Fruit fly (Drosophila melanogaster) S2 (cell line): ENCODE results near the gene fend.

Source experiments
- CG8478 ChIP-seq: fragments of >200 bp; optimal IDR thresholded peaks from 2 replicates; lab custom pipeline; 2018
- CTCF ChIP-seq, 2 experiments: fragments of >200 bp; optimal IDR thresholded peaks; 2 replicates each; lab custom pipeline; 2018

Gene fend

DNA sequence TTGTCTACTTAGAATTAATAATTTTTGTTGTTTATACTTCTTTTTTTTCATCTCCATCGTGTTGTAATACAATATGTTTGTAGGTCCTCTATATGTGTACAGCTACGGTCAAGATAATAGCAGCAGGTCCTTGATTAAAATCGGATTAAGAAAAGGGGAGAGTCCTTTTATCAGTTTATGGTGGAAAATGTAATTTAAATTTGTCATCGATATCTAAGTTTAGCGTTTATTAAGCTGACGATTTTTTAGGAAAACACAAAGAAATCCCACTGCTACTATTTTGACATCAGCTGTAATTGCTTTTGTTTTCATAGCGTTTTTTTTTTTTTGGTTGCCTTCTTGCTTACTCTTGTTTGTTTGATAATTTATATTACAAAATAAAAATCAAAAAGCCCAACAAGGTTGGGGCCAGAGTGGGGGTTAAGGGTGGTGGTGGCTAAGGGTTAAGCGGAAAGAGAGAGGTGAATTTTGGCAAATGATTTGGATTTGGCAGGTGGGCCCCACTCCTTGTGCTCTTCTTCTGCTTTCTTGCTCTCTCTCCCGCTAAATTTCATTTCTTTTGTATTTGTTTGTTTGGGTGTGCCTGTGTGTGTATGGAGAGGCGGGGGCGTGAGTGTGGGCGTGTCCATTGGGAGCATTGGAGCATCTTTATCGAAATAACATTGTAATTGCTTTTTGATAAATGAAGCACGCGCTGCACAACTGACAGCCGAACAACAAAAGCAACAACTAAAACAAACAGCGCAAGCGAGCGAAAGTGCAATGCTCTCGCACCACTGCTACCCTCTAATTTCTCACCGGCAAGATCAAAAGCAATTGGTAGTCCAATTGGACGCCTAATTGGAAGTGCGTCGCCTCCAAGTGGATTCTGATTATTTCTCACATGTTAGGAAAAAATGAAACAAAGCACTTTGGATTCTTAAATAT, 13.8 kb downstream of the fend start:
- TF ChIP-seq CG8478 (lab: Kevin White, UChicago): no peak
- TF ChIP-seq CTCF (optimal IDR thresholded peaks at IDR 0.05; lab: Kevin White, UChicago): no peak

DNA sequence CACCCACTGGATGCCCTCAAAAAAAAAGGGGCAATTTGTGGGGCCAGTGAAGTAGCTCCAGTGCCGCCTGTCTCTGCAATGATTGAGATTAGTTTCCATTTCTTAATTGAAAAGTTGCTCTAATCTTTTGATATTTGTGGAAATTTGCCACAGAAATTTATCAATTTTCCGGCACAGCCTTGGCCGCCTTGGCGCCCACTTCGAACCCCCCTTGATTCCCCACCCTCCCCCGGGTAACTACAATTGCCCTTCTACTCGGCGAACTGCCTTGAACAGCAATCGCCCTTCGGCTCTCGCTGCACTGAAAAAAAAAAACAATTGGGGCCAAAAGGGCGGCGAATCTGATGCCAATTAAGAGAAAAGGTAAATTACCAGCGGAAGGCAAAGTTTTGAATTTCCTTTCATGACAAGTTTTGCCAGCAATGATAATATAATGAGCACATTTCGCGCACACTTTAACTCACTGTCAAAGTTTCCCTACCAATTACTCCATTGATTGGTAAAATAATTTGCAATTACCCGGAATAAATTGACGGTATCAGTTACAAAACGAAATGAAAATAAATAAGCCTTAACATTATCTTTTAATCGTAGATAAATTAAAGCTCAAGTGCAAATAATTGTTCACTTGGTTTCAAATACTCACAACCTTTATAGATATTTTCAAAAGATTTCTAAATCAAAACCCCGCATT, 15.1 kb downstream of the fend start:
- no peak for TF ChIP-seq CTCF (optimal IDR thresholded peaks at IDR 0.05; lab: Kevin White, UChicago)
- no peak for TF ChIP-seq CG8478 (lab: Kevin White, UChicago)

DNA sequence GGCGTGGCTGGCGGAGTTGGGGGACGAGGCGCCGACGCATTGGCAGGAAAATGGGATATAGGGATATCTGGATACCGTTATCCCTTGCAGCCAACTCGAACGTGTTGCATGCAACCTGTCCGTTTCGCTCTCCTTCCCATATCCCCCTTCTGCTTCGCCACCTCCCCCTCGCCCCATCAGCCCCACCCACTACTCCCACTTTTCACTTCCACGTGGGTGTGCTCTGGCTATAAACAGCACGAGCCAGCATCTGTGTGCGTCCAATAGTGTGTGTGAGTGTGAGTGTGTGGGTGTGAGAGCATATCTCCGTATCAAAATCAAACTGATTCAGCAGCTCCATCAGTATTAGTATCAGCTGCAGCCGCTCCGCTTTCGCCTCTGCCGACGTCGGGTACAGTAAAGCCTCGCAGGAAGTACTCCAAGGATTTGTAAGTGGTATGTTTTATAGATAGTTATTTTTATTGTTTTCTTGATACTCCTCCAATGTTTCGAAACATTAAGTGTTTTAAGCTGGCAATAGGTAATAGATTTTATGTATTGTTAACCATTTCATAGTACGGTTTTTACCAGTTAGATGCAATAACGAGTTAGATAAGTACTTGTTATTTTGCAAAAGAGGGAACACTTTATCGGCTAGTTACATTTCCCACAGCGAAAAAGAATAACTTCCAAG, 15.8 kb downstream of the fend start:
- TF ChIP-seq CTCF (optimal IDR thresholded peaks at IDR 0.05; lab: Kevin White, UChicago): no peak
- no peak for TF ChIP-seq CG8478 (lab: Kevin White, UChicago)

- TF ChIP-seq CTCF (optimal IDR thresholded peaks at IDR 0.05; lab: Kevin White, UChicago) (no peak), CG8478 (lab: Kevin White, UChicago) (no peak)
Measured at dm6 chrX:9117831-9118230, 17.1 kb downstream of the fend start.

- TF ChIP-seq CG8478 (lab: Kevin White, UChicago): no peak
- TF ChIP-seq CTCF (optimal IDR thresholded peaks at IDR 0.05; lab: Kevin White, UChicago): no peak
Measured at dm6 chrX:9110155-9110909, 24.6 kb downstream of the fend start.

DNA sequence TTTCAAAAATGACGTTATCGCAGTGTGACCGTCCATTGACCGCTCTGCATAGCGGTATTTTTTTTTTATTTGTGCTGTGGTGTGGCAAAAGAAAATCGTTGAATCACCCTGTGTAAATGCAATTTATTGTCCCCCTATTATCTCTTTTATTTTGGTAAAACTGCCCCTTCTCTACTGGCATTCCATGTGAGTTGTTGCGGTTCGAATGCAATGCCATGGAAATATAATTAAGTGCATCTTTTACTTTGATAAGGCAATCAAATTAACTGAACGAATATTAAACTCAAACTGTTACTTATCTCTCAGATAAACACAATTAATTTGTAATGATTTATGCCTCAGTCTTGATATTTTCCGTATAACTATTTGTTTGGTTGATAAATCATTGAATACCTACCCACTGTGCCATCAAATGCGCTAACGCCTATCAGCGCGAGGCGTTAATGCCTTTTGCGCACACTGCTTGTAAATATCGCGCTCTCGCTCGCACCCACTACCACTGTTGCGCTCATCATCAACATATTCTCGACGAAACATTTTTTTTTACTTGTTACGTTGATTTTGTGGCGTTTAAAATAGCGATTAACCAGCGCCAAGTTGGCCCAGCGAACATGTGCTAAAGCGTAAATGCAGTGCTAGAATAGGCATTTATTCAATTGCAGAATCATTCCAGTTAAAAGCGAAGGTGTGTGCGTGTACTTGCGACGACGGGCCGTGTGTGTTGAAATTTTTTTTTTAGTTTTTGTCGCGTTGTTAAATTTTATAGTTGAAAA, 25.6 kb downstream of the fend start:
- no peak for TF ChIP-seq CG8478 (lab: Kevin White, UChicago)
- TF ChIP-seq CTCF (optimal IDR thresholded peaks at IDR 0.05; lab: Kevin White, UChicago): no peak

DNA sequence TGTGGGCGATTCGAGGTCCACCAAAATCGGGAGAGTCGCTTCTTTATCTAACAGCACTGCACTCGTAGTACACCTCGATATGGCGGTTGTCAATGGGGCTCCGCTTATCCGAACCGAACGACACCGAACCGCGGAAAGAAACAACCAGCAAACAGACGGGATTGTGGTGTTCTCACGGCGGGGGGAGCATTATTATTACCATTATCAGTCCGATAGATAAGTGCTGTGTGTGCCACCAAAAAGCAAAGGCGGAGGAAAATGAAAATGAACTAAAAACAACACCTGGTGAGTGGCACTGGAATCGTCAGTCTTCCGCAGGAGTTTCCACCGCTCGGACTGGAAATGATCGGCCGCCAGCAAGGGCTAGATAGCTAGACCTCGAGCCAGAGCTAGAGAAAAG, 26.5 kb downstream of the fend start, which contains the start of gene AP-1gamma:
TSS of gene AP-1gamma (plus strand) at position 305 of the 400 bp plus-strand sequence.
- TF ChIP-seq CG8478 (lab: Kevin White, UChicago): no peak

DNA sequence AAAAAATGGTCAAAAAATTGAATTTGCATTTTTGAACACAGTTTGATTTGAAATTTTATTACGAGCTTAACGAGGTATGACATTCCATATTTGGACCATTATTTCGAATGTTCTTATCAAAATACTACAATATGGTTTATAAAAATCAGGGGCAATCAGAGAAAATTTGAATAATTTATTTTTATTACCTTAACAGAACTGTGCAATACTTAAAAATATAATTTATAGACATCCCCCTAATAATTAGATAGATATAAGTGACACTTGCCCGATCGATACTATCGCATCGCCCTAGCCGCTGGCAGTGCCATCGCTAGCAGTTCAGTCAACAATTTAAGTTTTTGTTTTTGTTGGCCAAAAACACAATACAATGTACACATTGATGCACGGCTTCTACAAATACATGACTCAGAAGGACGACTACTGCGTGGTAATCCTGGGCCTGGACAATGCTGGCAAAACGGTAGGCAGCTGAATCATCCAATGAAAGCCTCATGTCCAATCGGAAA, 28.1 kb downstream of the fend start, which contains the start of gene Arfrp1:
TSS of gene Arfrp1 (plus strand) at position 295 of the 509 bp plus-strand sequence.
- no peak for TF ChIP-seq CTCF (optimal IDR thresholded peaks at IDR 0.05; lab: Kevin White, UChicago)
- TF ChIP-seq CG8478 (lab: Kevin White, UChicago): no peak

dm6 chrX:9106212-9106774, 28.6 kb downstream of the fend start, which contains the start of gene Bx42:
Gene Bx42, minus strand, starts transcription at chrX:9106604.
- TF ChIP-seq CG8478 (lab: Kevin White, UChicago) (no peak), CTCF (optimal IDR thresholded peaks at IDR 0.05; lab: Kevin White, UChicago) (no peak)

DNA sequence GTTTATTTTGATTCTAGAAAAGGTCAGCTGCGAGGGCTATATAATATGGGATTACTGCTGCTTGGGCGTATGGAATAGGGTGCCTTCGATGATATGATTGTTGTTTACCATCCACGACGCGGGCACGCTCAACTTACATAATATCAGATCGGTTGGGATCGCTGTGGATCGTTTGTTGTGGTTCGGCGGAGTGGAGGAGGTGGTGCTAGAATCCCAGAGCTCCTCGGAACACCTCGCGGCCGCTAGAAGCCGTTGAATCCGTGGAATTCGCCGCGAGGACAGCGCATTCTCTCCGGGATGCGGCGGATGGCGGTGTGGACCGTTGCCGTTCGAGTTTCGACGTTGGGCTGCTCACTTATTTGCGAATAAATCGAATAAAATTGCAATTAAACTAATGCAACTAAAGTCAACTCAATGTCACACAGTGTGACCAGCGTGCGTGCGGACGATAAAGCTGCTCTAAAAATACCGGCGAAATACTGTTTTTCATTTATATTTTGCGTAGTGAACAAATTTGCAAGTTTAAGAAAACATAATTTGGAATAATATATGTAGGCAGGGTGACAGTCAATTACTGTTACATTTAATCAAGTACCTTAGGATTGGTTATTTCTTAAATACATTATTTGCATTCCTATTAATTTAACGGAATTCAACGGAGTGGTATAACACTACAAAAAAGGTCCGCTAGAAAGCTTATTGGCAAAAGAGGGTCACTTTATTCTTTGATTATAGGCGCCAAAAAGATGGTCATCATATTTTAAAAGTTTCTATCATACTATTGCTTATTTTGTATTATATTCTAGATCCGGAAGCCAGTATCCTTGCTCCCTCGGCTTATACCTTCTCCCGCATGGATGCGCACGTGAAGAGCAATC, 31.4 kb downstream of the fend start, which contains the start of gene CG7766:
TSS of gene CG7766 (minus strand) at position 432 of the 878 bp plus-strand sequence.
- no peak for TF ChIP-seq CG8478 (lab: Kevin White, UChicago)
- TF ChIP-seq CTCF (optimal IDR thresholded peaks at IDR 0.05; lab: Kevin White, UChicago): no peak

- TF ChIP-seq CTCF (optimal IDR thresholded peaks at IDR 0.05; lab: Kevin White, UChicago) (no peak), CG8478 (lab: Kevin White, UChicago) (no peak)
Measured at dm6 chrX:9102125-9102524, 32.8 kb downstream of the fend start.

- TF ChIP-seq CG8478 (lab: Kevin White, UChicago) (no peak), CTCF (optimal IDR thresholded peaks at IDR 0.05; lab: Kevin White, UChicago) (no peak)
Measured at dm6 chrX:9093912-9094311, 41.0 kb downstream of the fend start.
